Fruit fly (Drosophila melanogaster): ENCODE data around the gene CG17544.

DNA sequence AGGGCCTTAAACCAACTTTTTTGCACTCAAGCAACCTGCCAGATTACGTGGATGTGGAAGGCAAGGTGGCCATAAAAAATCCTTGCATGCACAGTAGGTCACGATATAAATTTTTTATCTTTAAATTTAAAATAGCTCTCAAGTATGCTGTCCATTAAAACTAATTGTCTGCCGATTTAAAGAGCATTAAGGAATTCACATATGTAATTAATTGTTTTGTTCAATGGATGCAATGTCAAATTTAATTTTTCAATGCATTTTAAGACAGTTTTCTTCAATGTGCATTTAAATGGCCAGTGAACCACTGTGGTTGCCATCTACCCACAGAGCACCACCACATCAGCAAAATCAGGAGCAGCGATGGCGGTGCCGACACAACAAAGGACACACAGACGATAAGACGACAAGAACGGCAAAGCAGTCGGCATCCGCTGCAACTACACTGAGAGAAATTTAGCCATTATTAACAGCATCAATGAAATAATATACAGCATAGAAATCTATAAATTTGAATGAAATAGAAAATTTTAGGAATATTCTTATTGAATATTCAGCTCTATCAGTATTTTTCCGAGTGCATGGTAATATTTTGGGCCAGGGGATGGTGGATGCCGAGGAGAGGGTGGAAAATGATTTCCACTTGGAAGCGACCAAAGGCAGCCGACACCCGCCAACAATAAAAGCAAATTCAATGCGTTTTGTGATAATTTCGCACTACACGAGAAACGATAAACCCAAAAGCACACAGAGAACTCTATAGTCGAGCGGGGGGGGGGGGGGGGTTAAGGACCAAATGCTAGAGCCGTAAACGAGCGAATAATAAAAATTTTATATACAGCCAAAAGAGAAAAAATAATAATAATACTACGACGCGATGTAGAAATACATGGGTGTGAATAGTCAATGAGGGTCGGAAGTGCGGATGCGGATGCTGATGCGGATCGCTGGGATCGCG is 20.9 kb downstream of the CG17544 start:
- TF ChIP-seq CG11294 (GFP tag; IDR thresholded peaks at IDR 0.05): no peak
- no peak for TF ChIP-seq CG4318 (GFP tag; optimal IDR thresholded peaks at IDR 0.05)
- TF ChIP-seq salr (GFP tag; optimal IDR thresholded peaks at IDR 0.05): no peak
- TF ChIP-seq Smox (GFP tag; optimal IDR thresholded peaks at IDR 0.05): peak; percentile 12
- no peak for TF ChIP-seq Sox102F (GFP tag; optimal IDR thresholded peaks at IDR 0.05)
- no peak for TF ChIP-seq Blimp-1 (GFP tag; optimal IDR thresholded peaks at IDR 0.05)
- no peak for TF ChIP-seq Sox15 (GFP tag; optimal IDR thresholded peaks at IDR 0.05)
- TF ChIP-seq ss (GFP tag; optimal IDR thresholded peaks at IDR 0.05): peak; percentile 5 to 7
- TF ChIP-seq pdm3 (GFP tag; optimal IDR thresholded peaks at IDR 0.05): peak; percentile 22
- peak; percentile 23 for TF ChIP-seq OdsH (GFP tag; optimal IDR thresholded peaks at IDR 0.05)
- TF ChIP-seq Hr39 (GFP tag; optimal IDR thresholded peaks at IDR 0.05): no peak
- no peak for TF ChIP-seq CG31627 (GFP tag; optimal IDR thresholded peaks at IDR 0.05)
- TF ChIP-seq eg (GFP tag; IDR thresholded peaks at IDR 0.05): no peak
- peak; percentile 32 for TF ChIP-seq esn (GFP tag; optimal IDR thresholded peaks at IDR 0.05)

Measured in whole organism, prepupa.